Worm (Caenorhabditis elegans): ENCODE data around the gene dyf-13.

ce11 chrII:7126457-7126856 lies 44.7 kb downstream of the dyf-13 start, which contains the start of gene F10E7.1:
- TF ChIP-seq lin-11 (tag; optimal IDR thresholded peaks at IDR 0.05) (no peak), egl-27 (tag; optimal IDR thresholded peaks at IDR 0.05) (no peak), ceh-82 (tag; optimal IDR thresholded peaks at IDR 0.05) (no peak), ama-1 (optimal IDR thresholded peaks at IDR 0.05) (no peak), fos-1 (tag; optimal IDR thresholded peaks at IDR 0.05) (no peak), sem-4 (tag; optimal IDR thresholded peaks at IDR 0.05) (no peak), nhr-21 (tag; optimal IDR thresholded peaks at IDR 0.05) (no peak), R02D3.7 (tag; optimal IDR thresholded peaks at IDR 0.05) (no peak), zag-1 (tag; optimal IDR thresholded peaks at IDR 0.05) (no peak), snpc-4 (tag; optimal IDR thresholded peaks at IDR 0.05) (no peak), elt-3 (tag; optimal IDR thresholded peaks at IDR 0.05) (no peak), nhr-11 (tag; optimal IDR thresholded peaks at IDR 0.05) (no peak), lin-13 (GFP tag; optimal IDR thresholded peaks at IDR 0.05) (no peak), ZK546.5 (tag; optimal IDR thresholded peaks at IDR 0.05) (no peak)

All from whole organism, L2 larva.